Worm (Caenorhabditis elegans): ENCODE data around the gene cdkl-1.

cdkl-1 gene

ce11 chrV:11152333-11152732 is 53.6 kb downstream of the cdkl-1 start, which contains the start of gene srg-39:
Gene srg-39, minus strand, starts transcription at chrV:11152433.
- no peak for TF ChIP-seq sox-2 (GFP tag; IDR thresholded peaks at IDR 0.05)
- TF ChIP-seq tbx-2 (tag; optimal IDR thresholded peaks at IDR 0.05), result no peak
- TF ChIP-seq lin-11 (tag; optimal IDR thresholded peaks at IDR 0.05), result no peak
- no peak for TF ChIP-seq K09A11.1 (tag; optimal IDR thresholded peaks at IDR 0.05; ENCODE audit: insufficient read depth)
- no peak for TF ChIP-seq eyg-1 (tag; optimal IDR thresholded peaks at IDR 0.05)
- no peak for TF ChIP-seq C38D4.7 (GFP tag; optimal IDR thresholded peaks at IDR 0.05)
- TF ChIP-seq madf-2 (tag; optimal IDR thresholded peaks at IDR 0.05), result no peak
- no peak for TF ChIP-seq hlh-15 (tag; optimal IDR thresholded peaks at IDR 0.05)

- TF ChIP-seq hlh-13 (GFP tag; optimal IDR thresholded peaks at IDR 0.05) (no peak), fax-1 (tag; optimal IDR thresholded peaks at IDR 0.05) (no peak), ceh-2 (tag; optimal IDR thresholded peaks at IDR 0.05) (no peak), elt-4 (tag; optimal IDR thresholded peaks at IDR 0.05) (no peak), unc-42 (tag; optimal IDR thresholded peaks at IDR 0.05) (no peak), ceh-24 (tag; optimal IDR thresholded peaks at IDR 0.05) (no peak), npax-4 (tag; optimal IDR thresholded peaks at IDR 0.05) (no peak), gmeb-2 (tag; optimal IDR thresholded peaks at IDR 0.05) (no peak), pqm-1 (tag; optimal IDR thresholded peaks at IDR 0.05) (no peak), nhr-11 (tag; optimal IDR thresholded peaks at IDR 0.05) (no peak), ztf-16 (tag; optimal IDR thresholded peaks at IDR 0.05) (no peak), pat-9 (tag; optimal IDR thresholded peaks at IDR 0.05) (no peak), ceh-18 (tag; optimal IDR thresholded peaks at IDR 0.05) (no peak), K09A11.1 (tag; optimal IDR thresholded peaks at IDR 0.05; ENCODE audit: insufficient read depth) (no peak), ceh-34 (tag; optimal IDR thresholded peaks at IDR 0.05) (no peak), C38D4.7 (GFP tag; optimal IDR thresholded peaks at IDR 0.05) (no peak), pag-3 (tag; optimal IDR thresholded peaks at IDR 0.05; ENCODE audit: borderline replicate concordance) (no peak), elt-2 (tag; optimal IDR thresholded peaks at IDR 0.05) (no peak)
Observed at ce11 chrV:11155553-11155952, 56.9 kb downstream of the cdkl-1 start, which contains the start of gene srg-38. Gene srg-38, minus strand, starts transcription at chrV:11155653.

DNA sequence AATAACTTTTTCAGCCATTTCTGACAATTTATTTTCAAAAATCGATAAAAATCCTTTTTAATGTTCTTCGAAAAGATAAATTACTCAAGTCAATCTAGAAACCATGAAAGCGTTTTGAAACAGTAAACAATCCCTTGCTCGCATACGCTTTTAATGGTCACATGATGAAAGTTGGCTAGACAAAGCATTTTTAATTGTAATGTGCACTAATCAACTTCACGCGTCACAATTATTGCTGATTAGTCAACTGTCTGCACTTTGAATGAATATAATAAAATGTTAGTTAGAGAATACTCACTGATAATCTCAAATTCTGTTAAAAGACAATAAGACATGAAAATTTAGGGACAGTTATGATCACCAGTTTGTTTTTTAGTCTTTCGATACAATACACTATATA is 57.9 kb downstream of the cdkl-1 start:
- TF ChIP-seq ceh-2 (tag; optimal IDR thresholded peaks at IDR 0.05) (no peak), ceh-22 (tag; optimal IDR thresholded peaks at IDR 0.05) (no peak), sox-2 (GFP tag; IDR thresholded peaks at IDR 0.05) (no peak), pha-2 (tag; optimal IDR thresholded peaks at IDR 0.05) (no peak), fkh-10 (GFP tag; optimal IDR thresholded peaks at IDR 0.05) (no peak), sdc-2 (tag; optimal IDR thresholded peaks at IDR 0.05) (no peak), dmd-4 (tag; optimal IDR thresholded peaks at IDR 0.05; ENCODE audit: borderline replicate concordance) (no peak)
